Worm (Caenorhabditis elegans): Measurements from ENCODE around the gene BE10.1.

- no peak for TF ChIP-seq aly-2 (tag; optimal IDR thresholded peaks at IDR 0.05)
- no peak for TF ChIP-seq ama-1 (optimal IDR thresholded peaks at IDR 0.05)
- TF ChIP-seq nhr-11 (tag; optimal IDR thresholded peaks at IDR 0.05), result no peak
- TF ChIP-seq skn-1 (tag; optimal IDR thresholded peaks at IDR 0.05), result no peak
- no peak for TF ChIP-seq ztf-11 (tag; optimal IDR thresholded peaks at IDR 0.05)
- TF ChIP-seq elt-1 (tag; optimal IDR thresholded peaks at IDR 0.05), result no peak
- no peak for TF ChIP-seq nhr-76 (tag; optimal IDR thresholded peaks at IDR 0.05)
- no peak for TF ChIP-seq pha-4 (tag; optimal IDR thresholded peaks at IDR 0.05)
- no peak for TF ChIP-seq nhr-237 (tag; optimal IDR thresholded peaks at IDR 0.05)
Measured at ce11 chrIII:12764241-12764640, 25.1 kb downstream of the BE10.1 start, which contains the start of the genes irld-19 and irld-61.

Data from whole organism, L3 larva.